Fruit fly (Drosophila melanogaster) whole organism, prepupa: ENCODE measurements around the gene Rlb1.
A peak's percentile ranks its signal among the peaks of the same experiment; 100 is the strongest.

ENCODE experiments used
- CG10631 ChIP-seq: fragments of 200-800 bp; sonication (Bioruptor generic); optimal IDR thresholded peaks from 2 replicates; lab custom pipeline; 2016; ENCODE audit warnings: missing biosample characterization, missing genetic modification characterization
- CG11902 ChIP-seq: fragments of 200-800 bp; sonication (Bioruptor generic); optimal IDR thresholded peaks from 3 replicates; lab custom pipeline; 2016; ENCODE audit warnings: missing biosample characterization, missing genetic modification characterization
- CG34406 ChIP-seq: fragments of 200-800 bp; sonication (Bioruptor generic); optimal IDR thresholded peaks from 3 replicates; lab custom pipeline; 2016; ENCODE audit warnings: missing biosample characterization, missing genetic modification characterization
- CG6163 ChIP-seq: fragments of 200-800 bp; sonication (Bioruptor generic); IDR thresholded peaks from 3 replicates; pipeline ENCODE4 v1.3.6; 2022; ENCODE audit warnings: missing biosample characterization, missing genetic modification characterization
- CG8319 ChIP-seq: fragments of 200-800 bp; sonication (Bioruptor generic); optimal IDR thresholded peaks from 3 replicates; lab custom pipeline; 2016; ENCODE audit warnings: missing biosample characterization, missing genetic modification characterization
- Eip78C ChIP-seq: fragments of 200-800 bp; sonication (Bioruptor generic); peaks from one replicate; lab custom pipeline; 2016; ENCODE audit warnings: missing biosample characterization, missing genetic modification characterization
- Ets21C ChIP-seq: fragments of 200-800 bp; sonication (Bioruptor generic); optimal IDR thresholded peaks from 3 replicates; lab custom pipeline; 2016; ENCODE audit warnings: missing biosample characterization, missing genetic modification characterization
- OdsH ChIP-seq: fragments of 200-800 bp; sonication (Bioruptor generic); optimal IDR thresholded peaks from 3 replicates; lab custom pipeline; 2016; ENCODE audit warnings: missing biosample characterization, missing genetic modification characterization
- Sox15 ChIP-seq: fragments of 200-800 bp; sonication (Bioruptor generic); optimal IDR thresholded peaks from 3 replicates; lab custom pipeline; 2016; ENCODE audit warnings: missing biosample characterization, missing genetic modification characterization
- fkh ChIP-seq: fragments of 200-800 bp; sonication (Bioruptor generic); optimal IDR thresholded peaks from 3 replicates; lab custom pipeline; 2017; ENCODE audit warnings: missing biosample characterization, mild to moderate bottlenecking, missing genetic modification characterization, moderate library complexity
- lz ChIP-seq: fragments of 200-800 bp; sonication (Bioruptor generic); optimal IDR thresholded peaks from 3 replicates; lab custom pipeline; 2016; ENCODE audit warnings: missing biosample characterization, missing genetic modification characterization
- spab ChIP-seq: fragments of 200-800 bp; sonication (Bioruptor generic); optimal IDR thresholded peaks from 2 replicates; lab custom pipeline; 2017; ENCODE audit warnings: missing biosample characterization, mild to moderate bottlenecking, missing genetic modification characterization, missing genetic modification reagents
- svp ChIP-seq: fragments of 200-800 bp; sonication (Bioruptor generic); peaks from one replicate; lab custom pipeline; 2016; ENCODE audit warnings: missing biosample characterization, missing genetic modification characterization

dm6 chr3R:9510070-9510518 is 3.0 kb upstream of the Rlb1 start, which contains the start of gene rump:
- TF ChIP-seq lz (GFP tag; lab: Kevin White, UChicago) (no peak), CG8319 (GFP tag; lab: Kevin White, UChicago) (no peak), spab (no peak), Ets21C (GFP tag; lab: Kevin White, UChicago) (no peak), Sox15 (GFP tag; lab: Kevin White, UChicago) (no peak), CG34406 (GFP tag; lab: Kevin White, UChicago) (no peak), CG11902 (GFP tag; lab: Kevin White, UChicago) (no peak), CG10631 (GFP tag; lab: Kevin White, UChicago) (no peak), Eip78C (peak; percentile 25), svp (GFP tag; lab: Kevin White, UChicago) (no peak), CG6163 (GFP tag; lab: Robert Waterston, UW) (no peak), fkh (GFP tag; lab: Kevin White, UChicago) (no peak), OdsH (GFP tag; lab: Kevin White, UChicago) (no peak)
